Worm (Caenorhabditis elegans): ENCODE measurements around the gene spl-2.

spl-2 gene

DNA sequence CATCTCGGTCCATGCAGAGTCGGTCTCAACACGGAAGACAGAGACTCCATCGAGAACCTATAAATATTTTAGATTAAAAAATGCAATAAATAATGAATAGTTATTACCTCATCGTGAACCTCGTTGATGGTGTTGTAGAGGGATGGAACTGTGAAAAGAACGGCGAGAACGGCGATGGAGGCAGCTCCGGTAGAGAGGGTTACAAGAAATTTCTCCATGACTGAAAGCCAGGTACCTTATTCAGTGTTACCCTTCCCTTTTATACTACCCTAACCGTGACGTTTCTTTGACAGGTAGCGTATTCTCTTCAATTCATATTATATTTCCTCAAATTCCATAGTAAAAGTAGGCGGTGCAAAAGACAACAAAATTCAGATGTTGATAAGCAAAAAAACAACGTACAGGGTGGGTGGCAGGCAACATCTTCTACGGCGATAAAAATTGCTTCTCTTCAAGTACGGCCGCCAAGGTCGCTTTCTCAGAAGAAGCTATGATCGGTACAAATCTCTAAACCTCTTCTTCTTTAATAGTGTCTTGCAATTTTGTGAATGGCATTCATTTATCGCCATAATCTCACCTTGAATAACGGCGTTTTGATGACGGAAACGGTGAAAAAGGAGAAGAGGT lies 18.5 kb upstream of the spl-2 start, which contains the start of gene col-10 (continued):
- TF ChIP-seq nhr-28 (tag; optimal IDR thresholded peaks at IDR 0.05): peak; percentile 41
- TF ChIP-seq snpc-1.2 (GFP tag; IDR thresholded peaks at IDR 0.05): peak; percentile 35; the same call in 1 of the 2 replicates
- TF ChIP-seq lir-3 (tag; optimal IDR thresholded peaks at IDR 0.05): no peak
- TF ChIP-seq lin-38 (GFP tag; IDR thresholded peaks at IDR 0.05): no peak
- TF ChIP-seq nhr-77 (tag; optimal IDR thresholded peaks at IDR 0.05): no peak
- no peak for TF ChIP-seq F37D6.2 (tag; optimal IDR thresholded peaks at IDR 0.05)
- TF ChIP-seq dmd-8 (GFP tag; IDR thresholded peaks at IDR 0.05): no peak
- no peak for TF ChIP-seq dmd-6 (GFP tag; IDR thresholded peaks at IDR 0.05)
- no peak for TF ChIP-seq F26F4.8 (GFP tag; conservative IDR thresholded peaks at IDR 0.05)
- TF ChIP-seq lin-13 (GFP tag; optimal IDR thresholded peaks at IDR 0.05): no peak
- no peak for TF ChIP-seq dpl-1 (GFP tag; optimal IDR thresholded peaks at IDR 0.05)

ce11 chrV:9163897-9164296 lies 17.2 kb upstream of the spl-2 start:
- TF ChIP-seq snpc-4 (tag; optimal IDR thresholded peaks at IDR 0.05) (no peak), sdz-12 (GFP tag; optimal IDR thresholded peaks at IDR 0.05) (no peak), T26A8.4 (GFP tag; IDR thresholded peaks at IDR 0.05) (0 out of 2 replicates have a peak, but pooled peaks have one; percentile 52), saeg-2 (GFP tag; IDR thresholded peaks at IDR 0.05) (no peak), lin-39 (tag; optimal IDR thresholded peaks at IDR 0.05) (no peak), ama-1 (optimal IDR thresholded peaks at IDR 0.05) (peak; percentile 98), mep-1 (tag; optimal IDR thresholded peaks at IDR 0.05) (peak; percentile 39), F10B5.3 (tag; optimal IDR thresholded peaks at IDR 0.05) (no peak), lin-13 (GFP tag; optimal IDR thresholded peaks at IDR 0.05) (no peak), dmd-6 (GFP tag; IDR thresholded peaks at IDR 0.05) (no peak), zfp-3 (GFP tag; conservative IDR thresholded peaks at IDR 0.05) (no peak), aly-2 (tag; optimal IDR thresholded peaks at IDR 0.05) (no peak), unc-62 (GFP tag; optimal IDR thresholded peaks at IDR 0.05 in 1 of 2) (peak in 1 of 2 experiments; percentile 24), unc-62 (tag; optimal IDR thresholded peaks at IDR 0.05) (no peak), nhr-76 (tag; optimal IDR thresholded peaks at IDR 0.05) (no peak), hlh-30 (tag; optimal IDR thresholded peaks at IDR 0.05; ENCODE audit: insufficient read depth) (no peak), lim-7 (GFP tag; IDR thresholded peaks at IDR 0.05) (no peak), attf-4 (tag; optimal IDR thresholded peaks at IDR 0.05) (no peak), nhr-42 (GFP tag; IDR thresholded peaks at IDR 0.05) (no peak), mes-2 (tag; optimal IDR thresholded peaks at IDR 0.05; ENCODE audit: poor library complexity, severe bottlenecking) (peak; percentile 35), nhr-11 (tag; optimal IDR thresholded peaks at IDR 0.05) (no peak), rbr-2 (tag; optimal IDR thresholded peaks at IDR 0.05) (no peak), dmd-9 (GFP tag; IDR thresholded peaks at IDR 0.05) (no peak), mdt-29 (GFP tag; IDR thresholded peaks at IDR 0.05) (no peak), nhr-77 (tag; optimal IDR thresholded peaks at IDR 0.05) (no peak), mdl-1 (tag; optimal IDR thresholded peaks at IDR 0.05) (no peak)

- TF ChIP-seq nhr-25 (tag; optimal IDR thresholded peaks at IDR 0.05; ENCODE audit: borderline replicate concordance, insufficient read depth) (no peak), lim-7 (GFP tag; IDR thresholded peaks at IDR 0.05) (no peak), T20F7.1 (GFP tag; optimal IDR thresholded peaks at IDR 0.05) (no peak), unc-39 (tag; optimal IDR thresholded peaks at IDR 0.05) (no peak), nhr-76 (tag; optimal IDR thresholded peaks at IDR 0.05) (no peak), pqm-1 (tag; optimal IDR thresholded peaks at IDR 0.05) (no peak), hif-1 (tag; optimal IDR thresholded peaks at IDR 0.05) (no peak), aha-1 (tag) (no peak), jun-1 (tag; optimal IDR thresholded peaks at IDR 0.05) (no peak), ceh-32 (tag; optimal IDR thresholded peaks at IDR 0.05; ENCODE audit: poor library complexity) (no peak), egl-27 (tag; optimal IDR thresholded peaks at IDR 0.05) (no peak), nhr-10 (tag; optimal IDR thresholded peaks at IDR 0.05) (no peak), nhr-28 (tag; optimal IDR thresholded peaks at IDR 0.05) (no peak), mep-1 (tag; optimal IDR thresholded peaks at IDR 0.05) (no peak), hlh-11 (tag; optimal IDR thresholded peaks at IDR 0.05) (no peak), ceh-20 (GFP tag; IDR thresholded peaks at IDR 0.05) (no peak), snpc-1.2 (GFP tag; IDR thresholded peaks at IDR 0.05) (no peak)
Measured at ce11 chrV:9162955-9163468, 16.3 kb upstream of the spl-2 start, which contains the start of gene col-145. Gene col-145, minus strand, starts transcription at chrV:9163005.
